Fruit fly (Drosophila melanogaster) whole organism, embryonic: ENCODE data around the gene Mo25.

Source experiments
- CG10654 ChIP-seq: fragments of 200-800 bp; sonication (Bioruptor generic); optimal IDR thresholded peaks from 2 replicates; lab custom pipeline; 2016; ENCODE audit warnings: missing biosample characterization, missing genetic modification characterization
- CG12071 ChIP-seq: fragments of 200-800 bp; sonication (Bioruptor generic); optimal IDR thresholded peaks from 3 replicates; lab custom pipeline; 2018; ENCODE audit warnings: missing biosample characterization, mild to moderate bottlenecking, missing genetic modification characterization
- CG14014 ChIP-seq: fragments of 200-800 bp; sonication (Bioruptor generic); IDR thresholded peaks from 2 replicates; pipeline ENCODE4 v1.3.6; 2022; ENCODE audit warnings: missing biosample characterization, missing genetic modification characterization
- CG1603 ChIP-seq: fragments of 200-800 bp; sonication (Bioruptor generic); optimal IDR thresholded peaks from 2 replicates; lab custom pipeline; 2019; ENCODE audit warnings: missing biosample characterization, mild to moderate bottlenecking, missing genetic modification characterization, moderate library complexity
- CG17385 ChIP-seq: fragments of 200-800 bp; sonication (Bioruptor generic); optimal IDR thresholded peaks from 3 replicates; lab custom pipeline; 2018; ENCODE audit warnings: missing biosample characterization, mild to moderate bottlenecking, missing genetic modification characterization
- CG18476 ChIP-seq: fragments of 200-800 bp; sonication (Bioruptor generic); optimal IDR thresholded peaks from 2 replicates; lab custom pipeline; 2016; ENCODE audit warnings: missing biosample characterization, mild to moderate bottlenecking, missing genetic modification characterization
- CG2199 ChIP-seq: fragments of 200-800 bp; sonication (Bioruptor generic); IDR thresholded peaks from 3 replicates; pipeline ENCODE4 v1.3.6; 2022; ENCODE audit warnings: missing biosample characterization, missing genetic modification characterization
- CG2712 ChIP-seq: fragments of 200-800 bp; optimal IDR thresholded peaks from 3 replicates; lab custom pipeline; 2019; ENCODE audit warnings: missing biosample characterization, mild to moderate bottlenecking, missing genetic modification characterization, moderate library complexity
- CG3065 ChIP-seq: fragments of 200-800 bp; sonication (Bioruptor generic); optimal IDR thresholded peaks from 2 replicates; lab custom pipeline; 2016; ENCODE audit warnings: missing biosample characterization, missing genetic modification characterization
- CG7271 ChIP-seq: fragments of 200-800 bp; sonication (Bioruptor generic); optimal IDR thresholded peaks from 2 replicates; lab custom pipeline; 2018; ENCODE audit warnings: missing biosample characterization, mild to moderate bottlenecking, missing genetic modification characterization, moderate library complexity
- CG7987 ChIP-seq: fragments of 200-800 bp; sonication (Bioruptor generic); optimal IDR thresholded peaks from 2 replicates; lab custom pipeline; 2018; ENCODE audit warnings: missing biosample characterization, mild to moderate bottlenecking, missing genetic modification characterization, moderate library complexity
- CG8478 ChIP-seq: fragments of >200 bp; optimal IDR thresholded peaks from 2 replicates; lab custom pipeline; 2018
- Chrac-16 ChIP-seq: fragments of 200-800 bp; sonication (Bioruptor generic); optimal IDR thresholded peaks from 3 replicates; lab custom pipeline; 2016; ENCODE audit warnings: missing biosample characterization, missing genetic modification characterization
- CkIIα-i1 ChIP-seq: fragments of 200-800 bp; sonication (Bioruptor generic); IDR thresholded peaks from 2 replicates; pipeline ENCODE4 v1.3.6; 2022; ENCODE audit warnings: missing biosample characterization, missing genetic modification characterization
- D ChIP-seq, 2 experiments: fragments of 200-800 bp in 1 of 2; fragments of >200 bp in 1 of 2; sonication (Bioruptor generic) in 1 of 2; optimal IDR thresholded peaks; 2 replicates in 1 of 2; 3 replicates in 1 of 2; lab custom pipeline; 2017; ENCODE audit warnings: mild to moderate bottlenecking in 1 of 2, missing biosample characterization in 1 of 2, missing genetic modification characterization in 1 of 2, missing genetic modification reagents in 1 of 2
- D19B ChIP-seq: fragments of 200-800 bp; sonication (Bioruptor generic); optimal IDR thresholded peaks from 2 replicates; lab custom pipeline; 2017; ENCODE audit warnings: missing biosample characterization, mild to moderate bottlenecking, missing genetic modification characterization
- Doc2 ChIP-seq: fragments of 200-800 bp; sonication (Bioruptor generic); IDR thresholded peaks from 2 replicates; pipeline ENCODE4 v1.3.6; 2022; ENCODE audit warnings: missing biosample characterization, missing genetic modification characterization
- Ets97D ChIP-seq: fragments of 200-800 bp; sonication (Bioruptor generic); optimal IDR thresholded peaks from 3 replicates; lab custom pipeline; 2016; ENCODE audit warnings: missing biosample characterization, missing genetic modification characterization
- Fer1 ChIP-seq: fragments of 200-800 bp; sonication (Bioruptor generic); optimal IDR thresholded peaks from 2 replicates; lab custom pipeline; 2017; ENCODE audit warnings: missing biosample characterization, mild to moderate bottlenecking, missing genetic modification characterization
- H2.0 ChIP-seq: fragments of 200-800 bp; sonication (Bioruptor generic); IDR thresholded peaks from 2 replicates; pipeline ENCODE4 v1.3.6; 2022; ENCODE audit warnings: missing biosample characterization, missing genetic modification characterization
- HLH4C ChIP-seq: fragments of 200-800 bp; sonication (Bioruptor generic); IDR thresholded peaks from 3 replicates; pipeline ENCODE4 v1.3.6; 2022; ENCODE audit warnings: missing biosample characterization, missing genetic modification characterization; ENCODE audit not compliant: partially characterized antibody
- Hsf ChIP-seq: fragments of 200-800 bp; sonication (Bioruptor generic); optimal IDR thresholded peaks from 3 replicates; lab custom pipeline; 2016; ENCODE audit warnings: missing biosample characterization, missing genetic modification characterization
- Jarid2 ChIP-seq: fragments of 200-800 bp; sonication (Bioruptor generic); optimal IDR thresholded peaks from 3 replicates; lab custom pipeline; 2017; ENCODE audit warnings: mild to moderate bottlenecking, missing biosample characterization, missing genetic modification reagents, missing genetic modification characterization
- PHDP ChIP-seq: fragments of 200-800 bp; sonication (Bioruptor generic); optimal IDR thresholded peaks from 3 replicates; lab custom pipeline; 2018; ENCODE audit warnings: missing biosample characterization, mild to moderate bottlenecking, missing genetic modification characterization, moderate library complexity
- Sry-δ ChIP-seq: fragments of 200-800 bp; sonication (Bioruptor generic); optimal IDR thresholded peaks from 2 replicates; lab custom pipeline; 2016; ENCODE audit warnings: missing biosample characterization, missing genetic modification characterization
- YL-1 ChIP-seq: fragments of 200-800 bp; sonication (Bioruptor generic); optimal IDR thresholded peaks from 3 replicates; lab custom pipeline; 2017; ENCODE audit warnings: missing biosample characterization, mild to moderate bottlenecking, missing genetic modification characterization
- abd-A ChIP-seq: fragments of 200-800 bp; sonication (Bioruptor generic); optimal IDR thresholded peaks from 3 replicates; lab custom pipeline; 2019; ENCODE audit warnings: missing biosample characterization, mild to moderate bottlenecking, missing genetic modification characterization, moderate library complexity
- ash1 ChIP-seq: fragments of 200-800 bp; sonication (Bioruptor generic); optimal IDR thresholded peaks from 2 replicates; lab custom pipeline; 2018; ENCODE audit warnings: missing biosample characterization, mild to moderate bottlenecking, missing genetic modification characterization
- az2 ChIP-seq: fragments of 200-800 bp; sonication (Bioruptor generic); optimal IDR thresholded peaks from 3 replicates; lab custom pipeline; 2016; ENCODE audit warnings: missing biosample characterization, missing genetic modification characterization
- bbx ChIP-seq: fragments of 200-800 bp; sonication (Bioruptor generic); IDR thresholded peaks from 2 replicates; pipeline ENCODE4 v1.3.6; 2022; ENCODE audit warnings: missing biosample characterization, missing genetic modification characterization; ENCODE audit not compliant: partially characterized antibody
- cg ChIP-seq: fragments of 200-800 bp; sonication (Bioruptor generic); optimal IDR thresholded peaks from 3 replicates; lab custom pipeline; 2019; ENCODE audit warnings: missing biosample characterization, mild to moderate bottlenecking, missing genetic modification characterization, moderate library complexity
- chif ChIP-seq, 2 experiments: fragments of 200-800 bp; sonication (Bioruptor generic); optimal IDR thresholded peaks; 3 replicates each; lab custom pipeline; 2016; ENCODE audit warnings: missing biosample characterization in 2 of 2, missing genetic modification characterization in 2 of 2
- chinmo ChIP-seq: fragments of 200-800 bp; sonication (Bioruptor generic); IDR thresholded peaks from 4 replicates; pipeline ENCODE4 v1.3.6; 2022; ENCODE audit warnings: missing biosample characterization, missing genetic modification characterization; ENCODE audit not compliant: partially characterized antibody
- chm ChIP-seq: fragments of 200-800 bp; sonication (Bioruptor generic); IDR thresholded peaks from 2 replicates; pipeline ENCODE4 v1.3.6; 2022; ENCODE audit warnings: missing biosample characterization, missing genetic modification characterization
- chn ChIP-seq: fragments of 200-800 bp; sonication (Bioruptor generic); optimal IDR thresholded peaks from 2 replicates; lab custom pipeline; 2016; ENCODE audit warnings: missing biosample characterization, missing genetic modification characterization
- cwo ChIP-seq: fragments of 200-800 bp; sonication (Bioruptor generic); optimal IDR thresholded peaks from 3 replicates; lab custom pipeline; 2017; ENCODE audit warnings: missing biosample characterization, missing genetic modification characterization, mild to moderate bottlenecking, moderate library complexity, missing genetic modification reagents
- ems ChIP-seq: fragments of 200-800 bp; sonication (Bioruptor generic); optimal IDR thresholded peaks from 3 replicates; lab custom pipeline; 2016; ENCODE audit warnings: missing biosample characterization, missing genetic modification characterization
- eyg ChIP-seq: fragments of 200-800 bp; sonication (Bioruptor generic); optimal IDR thresholded peaks from 3 replicates; lab custom pipeline; 2016; ENCODE audit warnings: missing biosample characterization, missing genetic modification characterization
- gem ChIP-seq: fragments of 200-800 bp; sonication (Bioruptor generic); optimal IDR thresholded peaks from 2 replicates; lab custom pipeline; 2019; ENCODE audit warnings: missing biosample characterization, mild to moderate bottlenecking, missing genetic modification characterization, moderate library complexity
- inv ChIP-seq: fragments of 200-800 bp; sonication (Bioruptor generic); IDR thresholded peaks from 2 replicates; pipeline ENCODE4 v1.3.6; 2022; ENCODE audit warnings: missing biosample characterization, missing genetic modification characterization; ENCODE audit not compliant: partially characterized antibody
- kay ChIP-seq: fragments of 200-800 bp; sonication (Bioruptor generic); optimal IDR thresholded peaks from 2 replicates; lab custom pipeline; 2016; ENCODE audit warnings: missing biosample characterization, missing genetic modification characterization
- nom ChIP-seq: fragments of 200-800 bp; sonication (Bioruptor generic); optimal IDR thresholded peaks from 2 replicates; lab custom pipeline; 2017; ENCODE audit warnings: missing biosample characterization, missing genetic modification characterization, mild to moderate bottlenecking, moderate library complexity, missing genetic modification reagents
- pnt ChIP-seq: fragments of 200-800 bp; sonication (Bioruptor generic); optimal IDR thresholded peaks from 3 replicates; lab custom pipeline; 2016; ENCODE audit warnings: missing biosample characterization, missing genetic modification characterization
- sd ChIP-seq: fragments of 200-800 bp; sonication (Bioruptor generic); optimal IDR thresholded peaks from 3 replicates; lab custom pipeline; 2018; ENCODE audit warnings: missing biosample characterization, mild to moderate bottlenecking, missing genetic modification characterization, moderate library complexity
- slou ChIP-seq: fragments of 200-800 bp; sonication (Bioruptor generic); optimal IDR thresholded peaks from 3 replicates; lab custom pipeline; 2016; ENCODE audit warnings: missing biosample characterization, missing genetic modification characterization
- tap ChIP-seq: fragments of 200-800 bp; optimal IDR thresholded peaks from 3 replicates; lab custom pipeline; 2019; ENCODE audit warnings: missing biosample characterization, mild to moderate bottlenecking, missing genetic modification characterization, moderate library complexity
- tin ChIP-seq: fragments of 200-800 bp; sonication (Bioruptor generic); optimal IDR thresholded peaks from 3 replicates; lab custom pipeline; 2016; ENCODE audit warnings: missing biosample characterization, missing genetic modification characterization
- unpg ChIP-seq: fragments of 200-800 bp; sonication (Bioruptor generic); optimal IDR thresholded peaks from 3 replicates; lab custom pipeline; 2018; ENCODE audit warnings: missing biosample characterization, mild to moderate bottlenecking, missing genetic modification characterization, moderate library complexity
- yki ChIP-seq: fragments of >200 bp; optimal IDR thresholded peaks from 3 replicates; lab custom pipeline; 2018
- zfh2 ChIP-seq: fragments of 200-800 bp; sonication (Bioruptor generic); optimal IDR thresholded peaks from 2 replicates; lab custom pipeline; 2016; ENCODE audit warnings: missing biosample characterization, missing genetic modification characterization

Mo25 gene

dm6 chr3L:16647578-16648113, 32.4 kb upstream of the Mo25 start, which contains the start of gene Abl (continued):
- TF ChIP-seq gem (tag; lab: Kevin White, UChicago) (peak; percentile 35), Doc2 (no peak), CG10654 (peak; percentile 42), CG2712 (peak; percentile 74), PHDP (peak; percentile 39), CG2199 (GFP tag; lab: Robert Waterston, UW) (peak; percentile 54; the same call in 1 of the 3 replicates), Fer1 (GFP tag; lab: Kevin White, UChicago) (peak; percentile 66), D19B (no peak), slou (GFP tag; lab: Kevin White, UChicago) (peak; percentile 29), bbx (GFP tag; lab: Robert Waterston, UW) (peak; percentile 82), CG8478 (no peak), Chrac-16 (GFP tag; lab: Kevin White, UChicago) (peak; percentile 61), CG1603 (peak; percentile 94), sd (tag; lab: Kevin White, UChicago) (peak; percentile 91), kay (GFP tag; lab: Kevin White, UChicago) (peak; percentile 71), tin (GFP tag; lab: Kevin White, UChicago) (peak; percentile 62), abd-A (peak; percentile 87), chn (GFP tag; lab: Kevin White, UChicago) (peak; percentile 58), inv (GFP tag; lab: Robert Waterston, UW) (peak; percentile 73; the same call in 1 of the 2 replicates), chif (GFP tag; optimal IDR thresholded peaks at IDR 0.05; lab: Kevin White, UChicago) (peak; percentile 73 to 75), pnt (GFP tag; lab: Kevin White, UChicago) (peak; percentile 35), az2 (GFP tag; lab: Kevin White, UChicago) (peak; percentile 11), YL-1 (GFP tag; lab: Kevin White, UChicago) (peak; percentile 73), eyg (GFP tag; lab: Kevin White, UChicago) (peak; percentile 53), Hsf (GFP tag; lab: Kevin White, UChicago) (peak; percentile 75), H2.0 (no peak), CG18476 (peak; percentile 33), CG3065 (GFP tag; lab: Kevin White, UChicago) (no peak), CG7271 (tag; lab: Kevin White, UChicago) (no peak), D (optimal IDR thresholded peaks at IDR 0.05; lab: Kevin White, UChicago) (peak; percentile 11), D (GFP tag; optimal IDR thresholded peaks at IDR 0.05; lab: Kevin White, UChicago) (no peak), ems (GFP tag; lab: Kevin White, UChicago) (peak; percentile 72), zfh2 (GFP tag; lab: Kevin White, UChicago) (peak; percentile 88), CG7987 (peak; percentile 78), Ets97D (GFP tag; lab: Kevin White, UChicago) (peak; percentile 97), CG14014 (GFP tag; lab: Robert Waterston, UW) (peak; percentile 47; the same call in 1 of the 2 replicates), ash1 (GFP tag; lab: Kevin White, UChicago) (peak; percentile 69), Sry-δ (peak; percentile 88), cwo (peak; percentile 45), CG17385 (GFP tag; lab: Kevin White, UChicago) (no peak), HLH4C (GFP tag; lab: Robert Waterston, UW) (peak; percentile 62; the same call in 2 of the 3 replicates), nom (GFP tag; lab: Kevin White, UChicago) (peak; percentile 70), chm (peak; percentile 77; the same call in 1 of the 2 replicates), cg (GFP tag; lab: Kevin White, UChicago) (peak; percentile 74), CkIIα-i1 (GFP tag; lab: Robert Waterston, UW) (no peak), yki (no peak), chinmo (GFP tag; lab: Robert Waterston, UW) (peak; percentile 96), tap (peak; percentile 41), unpg (GFP tag; lab: Kevin White, UChicago) (peak; percentile 31), Jarid2 (GFP tag; lab: Kevin White, UChicago) (peak; percentile 92), CG12071 (GFP tag; lab: Kevin White, UChicago) (peak; percentile 33)
